Worm (Caenorhabditis elegans): Measurements from ENCODE around the gene dpy-27.

Gene dpy-27

DNA sequence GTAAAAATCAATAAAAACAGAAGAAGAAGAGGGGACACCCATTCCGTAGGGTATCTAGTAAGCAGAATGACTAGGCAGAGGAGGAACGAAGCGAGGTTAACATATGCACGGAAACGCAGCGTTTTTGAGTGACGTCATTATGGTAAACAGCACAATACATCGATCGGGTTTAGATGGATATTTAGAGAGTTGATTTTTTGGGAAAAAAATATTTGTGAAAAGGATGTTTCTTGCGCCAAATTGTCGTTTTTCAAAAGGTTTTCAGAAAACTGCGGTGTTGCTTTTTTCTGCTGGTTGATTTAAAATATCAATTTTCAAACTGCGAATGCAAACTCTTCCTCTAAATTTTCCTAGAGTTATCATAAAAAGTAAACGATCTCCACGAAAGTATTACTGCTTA lies 11.9 kb upstream of the dpy-27 start, which contains the start of gene C36A4.10:
Gene C36A4.10 (minus strand): TSS at position 101 of the 400 bp plus-strand sequence.
- TF ChIP-seq M03D4.4 (tag; optimal IDR thresholded peaks at IDR 0.05) (no peak), pha-4 (tag; optimal IDR thresholded peaks at IDR 0.05) (no peak), nhr-76 (tag; optimal IDR thresholded peaks at IDR 0.05) (no peak), lin-13 (tag; optimal IDR thresholded peaks at IDR 0.05) (no peak), cnd-1 (tag; optimal IDR thresholded peaks at IDR 0.05) (peak; percentile 1), elt-1 (tag; optimal IDR thresholded peaks at IDR 0.05; ENCODE audit: borderline replicate concordance, insufficient read depth) (no peak), zip-8 (tag; optimal IDR thresholded peaks at IDR 0.05) (peak; percentile 29), bed-3 (GFP tag; optimal IDR thresholded peaks at IDR 0.05) (no peak), lin-32 (GFP tag; optimal IDR thresholded peaks at IDR 0.05) (no peak), hlh-1 (tag; optimal IDR thresholded peaks at IDR 0.05) (no peak), ces-1 (GFP tag; optimal IDR thresholded peaks at IDR 0.05) (no peak), ceh-39 (tag; optimal IDR thresholded peaks at IDR 0.05) (no peak), ceh-43 (GFP tag; optimal IDR thresholded peaks at IDR 0.05) (no peak)

DNA sequence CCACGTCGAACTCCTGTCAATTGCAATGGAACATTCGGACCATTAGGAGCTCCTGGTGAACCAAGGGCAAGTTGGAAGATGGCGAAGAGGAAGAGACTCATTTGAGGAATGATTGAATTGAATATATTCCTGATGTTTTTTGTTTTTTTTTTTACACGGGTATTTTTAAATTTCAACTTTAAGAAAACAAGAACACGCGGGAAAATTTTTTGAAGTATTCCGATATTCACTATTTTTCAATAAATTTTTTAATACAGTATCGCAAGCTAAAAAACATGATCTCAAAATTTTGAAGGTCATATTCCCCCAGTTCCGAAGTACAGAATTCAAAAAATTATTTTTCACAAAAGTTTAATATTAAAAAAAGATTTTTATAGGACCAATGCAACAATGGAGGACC lies 9.6 kb upstream of the dpy-27 start, which contains the start of gene cnnm-5:
Gene cnnm-5 (minus strand): TSS at position 101 of the 400 bp plus-strand sequence.
- TF ChIP-seq pha-4 (tag; optimal IDR thresholded peaks at IDR 0.05) = no peak

DNA sequence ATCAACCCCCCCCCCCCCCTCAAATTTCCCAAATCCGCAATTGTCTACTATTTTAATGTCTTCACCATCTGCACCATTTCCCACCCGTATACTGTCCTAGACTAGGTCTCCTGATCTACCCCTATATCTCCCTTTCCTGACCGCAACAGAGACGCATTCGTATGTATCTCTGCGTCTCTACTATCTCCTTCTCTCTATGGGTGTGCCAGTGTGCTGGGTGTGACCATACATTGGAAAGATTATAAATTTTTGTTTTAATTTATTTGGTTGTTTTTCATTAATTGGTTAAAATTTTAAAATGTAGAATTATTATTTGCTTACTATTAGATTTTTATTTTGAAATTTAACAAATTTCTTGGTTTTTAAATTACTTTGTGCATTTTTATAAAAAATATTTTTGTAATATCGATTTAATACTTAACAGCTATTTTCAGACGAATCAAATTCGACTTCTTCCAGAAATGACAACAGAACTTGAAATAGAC lies 2.5 kb upstream of the dpy-27 start, which contains the start of gene amx-1:
Gene amx-1 (plus strand): TSS at position 435 of the 485 bp plus-strand sequence.
- TF ChIP-seq flh-1 (GFP tag; optimal IDR thresholded peaks at IDR 0.05) (no peak), elt-1 (tag; optimal IDR thresholded peaks at IDR 0.05; ENCODE audit: borderline replicate concordance, insufficient read depth) (peak; percentile 26), lin-13 (tag; optimal IDR thresholded peaks at IDR 0.05) (no peak), mab-5 (tag; optimal IDR thresholded peaks at IDR 0.05) (no peak), ces-1 (GFP tag; optimal IDR thresholded peaks at IDR 0.05) (peak; percentile 14), blmp-1 (tag; optimal IDR thresholded peaks at IDR 0.05) (no peak), hlh-1 (tag; optimal IDR thresholded peaks at IDR 0.05) (peak; percentile 2), unc-39 (tag; optimal IDR thresholded peaks at IDR 0.05) (no peak), unc-120 (tag; optimal IDR thresholded peaks at IDR 0.05; ENCODE audit: poor library complexity, severe bottlenecking) (no peak), cnd-1 (tag; optimal IDR thresholded peaks at IDR 0.05) (peak; percentile 10), nhr-2 (tag; optimal IDR thresholded peaks at IDR 0.05) (peak; percentile 56), nhr-12 (tag; optimal IDR thresholded peaks at IDR 0.05) (no peak), elt-3 (tag; optimal IDR thresholded peaks at IDR 0.05) (no peak)

DNA sequence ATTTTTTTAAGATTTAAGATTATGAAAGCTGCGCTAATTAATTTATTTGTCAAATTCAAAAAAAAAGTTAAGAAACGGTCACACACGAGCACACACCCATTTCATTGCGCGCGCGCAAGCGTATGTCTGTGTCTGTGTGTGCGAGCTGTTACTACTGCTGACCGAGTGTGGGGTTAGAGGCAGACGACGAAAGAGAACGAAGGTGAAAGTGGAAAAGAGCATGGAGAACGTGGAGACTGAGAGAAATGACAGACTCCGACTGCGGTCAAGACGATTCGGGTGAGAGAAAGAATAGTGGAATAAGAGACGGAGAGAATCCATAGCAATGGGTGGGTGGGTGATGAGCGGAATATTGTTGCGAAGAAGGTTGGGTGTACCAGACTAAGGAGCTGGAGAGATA lies 655 bp upstream of the dpy-27 start:
- TF ChIP-seq mab-5 (tag; optimal IDR thresholded peaks at IDR 0.05) = no peak
- peak; percentile 42 for TF ChIP-seq ces-1 (GFP tag; optimal IDR thresholded peaks at IDR 0.05)
- peak; percentile 74 for TF ChIP-seq unc-62 (GFP tag; optimal IDR thresholded peaks at IDR 0.05)
- peak; percentile 11 for TF ChIP-seq M03D4.4 (tag; optimal IDR thresholded peaks at IDR 0.05)
- peak; percentile 63 for TF ChIP-seq lin-13 (tag; optimal IDR thresholded peaks at IDR 0.05)
- TF ChIP-seq nhr-76 (tag; optimal IDR thresholded peaks at IDR 0.05) = no peak
- peak; percentile 15 for TF ChIP-seq lsy-2 (tag; optimal IDR thresholded peaks at IDR 0.05)
- TF ChIP-seq mep-1 (tag; optimal IDR thresholded peaks at IDR 0.05) = peak; percentile 53
- TF ChIP-seq unc-120 (tag; optimal IDR thresholded peaks at IDR 0.05; ENCODE audit: poor library complexity, severe bottlenecking) = peak; percentile 84
- peak; percentile 9 for TF ChIP-seq nhr-237 (tag; optimal IDR thresholded peaks at IDR 0.05)
- TF ChIP-seq blmp-1 (tag; optimal IDR thresholded peaks at IDR 0.05) = peak; percentile 90
- no peak for TF ChIP-seq snpc-4 (tag; optimal IDR thresholded peaks at IDR 0.05)
- peak; percentile 43 for TF ChIP-seq drap-1 (GFP tag; optimal IDR thresholded peaks at IDR 0.05)
- TF ChIP-seq ham-2 (GFP tag; optimal IDR thresholded peaks at IDR 0.05) = peak; percentile 64
- no peak for TF ChIP-seq nhr-28 (tag; optimal IDR thresholded peaks at IDR 0.05)
- TF ChIP-seq ceh-39 (tag; optimal IDR thresholded peaks at IDR 0.05) = peak; percentile 35
- peak; percentile 81 for TF ChIP-seq pha-4 (tag; optimal IDR thresholded peaks at IDR 0.05)
- TF ChIP-seq ztf-11 (tag; optimal IDR thresholded peaks at IDR 0.05) = no peak
- peak; percentile 69 for TF ChIP-seq cnd-1 (tag; optimal IDR thresholded peaks at IDR 0.05)
- no peak for TF ChIP-seq ceh-83 (GFP tag; optimal IDR thresholded peaks at IDR 0.05)
- TF ChIP-seq elt-1 (tag; optimal IDR thresholded peaks at IDR 0.05; ENCODE audit: borderline replicate concordance, insufficient read depth) = no peak
- TF ChIP-seq mls-2 (tag; optimal IDR thresholded peaks at IDR 0.05) = peak; percentile 46
- TF ChIP-seq nhr-12 (tag; optimal IDR thresholded peaks at IDR 0.05) = no peak
- no peak for TF ChIP-seq sem-2 (GFP tag; optimal IDR thresholded peaks at IDR 0.05)
- TF ChIP-seq bed-3 (GFP tag; optimal IDR thresholded peaks at IDR 0.05) = no peak
- peak; percentile 67 for TF ChIP-seq sptf-1 (tag; optimal IDR thresholded peaks at IDR 0.05)
- TF ChIP-seq zip-8 (tag; optimal IDR thresholded peaks at IDR 0.05) = no peak
- TF ChIP-seq unc-39 (tag; optimal IDR thresholded peaks at IDR 0.05) = no peak
- peak; percentile 45 for TF ChIP-seq hlh-1 (tag; optimal IDR thresholded peaks at IDR 0.05)
- peak; percentile 80 for TF ChIP-seq nhr-2 (tag; optimal IDR thresholded peaks at IDR 0.05)
- TF ChIP-seq lin-32 (GFP tag; optimal IDR thresholded peaks at IDR 0.05) = peak; percentile 30

Measured in whole organism, mixed stage, embryonic.